Worm (Caenorhabditis elegans) whole organism, midembryonic: Measurements from ENCODE around the gene ZK402.5.

Experiments used
- flt-1 ChIP-seq: fragments of 200-800 bp; sonication (Bioruptor generic); IDR thresholded peaks from 2 replicates; pipeline ENCODE4 v1.3.6; 2022; ENCODE audit warnings: missing genetic modification characterization, missing compliant biosample characterization
- klf-2 ChIP-seq: fragments of 200-800 bp; sonication (Bioruptor generic); conservative IDR thresholded peaks from 2 replicates; pipeline ENCODE4 v1.3.6; 2022; ENCODE audit warnings: missing genetic modification reagents, missing genetic modification characterization, missing compliant biosample characterization
- med-1 ChIP-seq: sonication (generic microtip); optimal IDR thresholded peaks from 2 replicates; lab custom pipeline; 2017; ENCODE audit warnings: missing genetic modification characterization, mild to moderate bottlenecking, missing compliant biosample characterization, antibody characterized with exemption, missing genetic modification reagents; ENCODE audit not compliant: insufficient read depth
- tab-1 ChIP-seq: fragments of 200-800 bp; sonication (Bioruptor generic); IDR thresholded peaks from 2 replicates; pipeline ENCODE4 v1.3.6; 2022; ENCODE audit warnings: missing genetic modification characterization, missing compliant biosample characterization

DNA sequence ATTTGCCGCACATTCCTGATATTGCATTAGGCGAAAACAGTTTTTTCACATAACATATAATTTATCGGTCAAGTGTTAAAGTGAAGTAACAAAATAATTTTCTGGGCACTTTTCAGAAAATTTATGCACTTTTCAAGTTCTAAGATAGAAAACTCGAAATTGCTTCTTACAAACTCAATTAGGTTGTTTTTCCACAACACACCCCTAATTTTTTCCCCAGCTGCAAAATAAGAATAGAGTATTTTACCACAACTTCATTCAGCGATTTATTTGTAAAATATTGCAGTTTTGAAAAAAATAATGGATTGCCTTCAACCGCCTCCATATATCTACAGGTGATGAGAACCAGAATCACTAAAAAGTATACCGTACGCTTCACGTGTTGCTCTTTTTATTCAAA lies 11.7 kb upstream of the ZK402.5 start, which contains the start of gene srh-19:
- no peak for TF ChIP-seq flt-1 (GFP tag; lab: Robert Waterston, UW)
- no peak for TF ChIP-seq tab-1
- no peak for TF ChIP-seq med-1 (GFP tag; lab: Kevin White, UChicago)
- no peak for TF ChIP-seq klf-2 (GFP tag; lab: Robert Waterston, UW)
